Worm (Caenorhabditis elegans) whole organism, L2 larva: ENCODE measurements around the gene cas-1.

Experiments
- R02D3.7 ChIP-seq: fragments of 150-350 bp; optimal IDR thresholded peaks from 2 replicates; lab custom pipeline; 2014; ENCODE audit warnings: missing biosample characterization, missing genetic modification characterization
- lin-39 ChIP-seq: fragments of 150-350 bp; optimal IDR thresholded peaks from 2 replicates; lab custom pipeline; 2014; ENCODE audit warnings: missing biosample characterization, missing genetic modification reagents, missing genetic modification characterization
- skn-1 ChIP-seq: sonication (generic microtip); optimal IDR thresholded peaks from 2 replicates; lab custom pipeline; 2017; ENCODE audit warnings: missing biosample characterization, missing genetic modification characterization
- sma-3 ChIP-seq: sonication (generic microtip); optimal IDR thresholded peaks from 2 replicates; lab custom pipeline; 2016; ENCODE audit warnings: missing genetic modification reagents, missing genetic modification characterization, missing compliant biosample characterization

DNA sequence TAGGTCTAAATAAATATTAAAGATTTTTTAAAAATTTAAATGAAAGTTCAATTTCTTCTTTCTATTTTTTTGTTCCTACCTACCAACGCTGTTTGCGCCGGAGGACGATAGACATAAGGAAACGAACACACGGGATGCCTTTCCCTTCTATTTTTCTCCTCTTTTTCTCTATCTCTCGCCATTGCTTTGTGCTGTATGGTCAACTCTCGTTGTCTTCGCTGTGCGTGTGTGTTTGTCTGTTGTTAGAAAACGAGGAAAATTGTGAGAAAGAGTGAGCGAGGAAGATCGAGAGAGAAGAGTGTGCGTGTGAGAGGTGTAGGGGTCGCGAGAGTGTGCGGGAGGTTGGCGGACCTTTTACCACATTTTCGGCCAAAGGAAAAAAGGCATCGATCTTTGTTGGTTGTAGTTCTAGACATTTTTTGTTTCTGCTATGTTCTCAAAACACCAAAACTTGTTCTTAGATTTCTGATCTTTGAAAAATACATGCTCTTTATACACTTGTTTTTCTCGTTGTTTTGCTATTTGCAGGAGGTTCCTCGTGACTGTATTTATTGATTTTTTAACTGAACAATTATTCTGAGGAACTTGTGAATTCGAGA, 14.3 kb downstream of the cas-1 start:
- TF ChIP-seq lin-39 (no peak), skn-1 (tag; lab: Kevin White, UChicago) (no peak), R02D3.7 (tag; lab: Kevin White, UChicago) (no peak), sma-3 (peak; percentile 34)
